Fruit fly (Drosophila melanogaster): ENCODE data around the gene NimC1.

DNA sequence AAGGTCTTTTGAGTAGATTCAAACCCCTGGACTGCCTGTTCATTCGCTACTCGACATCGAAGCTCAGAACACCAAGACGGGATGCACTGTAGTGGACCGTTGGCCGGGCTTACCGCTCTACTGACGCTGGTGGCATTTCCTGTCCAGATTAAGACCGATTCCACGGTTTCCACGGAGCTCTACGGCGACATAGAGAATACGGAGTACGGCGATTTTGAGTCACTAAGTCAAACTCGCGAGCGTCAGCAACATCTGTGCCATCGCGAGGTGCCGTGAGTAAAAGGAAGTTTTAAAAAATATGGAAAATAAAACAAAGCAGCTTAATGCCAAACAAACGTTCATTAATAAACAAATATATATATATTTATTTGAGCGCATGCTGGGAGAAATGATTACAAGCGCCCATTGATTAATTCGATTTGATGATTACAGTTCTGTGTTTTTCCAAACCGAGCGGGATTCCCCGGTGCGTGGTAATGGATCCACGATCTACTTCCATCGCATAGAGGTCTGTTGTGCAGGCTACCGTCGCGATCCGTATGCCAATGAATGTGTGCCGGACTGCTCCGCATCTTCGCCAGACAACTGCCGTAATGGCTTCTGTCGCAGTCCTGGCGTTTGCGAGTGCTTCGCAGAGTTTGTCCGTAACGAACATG lies 13.0 kb downstream of the NimC1 start, which contains the start of gene NimB1:
- TF ChIP-seq h (optimal IDR thresholded peaks at IDR 0.05) = no peak
- no peak for TF ChIP-seq psq (optimal IDR thresholded peaks at IDR 0.05)
- no peak for TF ChIP-seq Sin3A (optimal IDR thresholded peaks at IDR 0.05)
- TF ChIP-seq Myc (optimal IDR thresholded peaks at IDR 0.05) = no peak

All from Kc167 (cell line).